Fruit fly (Drosophila melanogaster): ENCODE results near the gene shd.

- TF ChIP-seq CG12605 (GFP tag; IDR thresholded peaks at IDR 0.05) (no peak), CG4496 (GFP tag; IDR thresholded peaks at IDR 0.05) (no peak), CG14655 (GFP tag; optimal IDR thresholded peaks at IDR 0.05) (no peak), CG9948 (tag; optimal IDR thresholded peaks at IDR 0.05) (no peak), Pif1B (GFP tag; optimal IDR thresholded peaks at IDR 0.05) (no peak), D1 (tag; optimal IDR thresholded peaks at IDR 0.05) (no peak)
Measured at dm6 chr3L:14642820-14643219, 28.6 kb downstream of the shd start.
